Worm (Caenorhabditis elegans) whole organism, L3 larva: ENCODE results near the gene phf-30.
A peak's percentile ranks its signal among the peaks of the same experiment; 100 is the strongest.

Source experiments
- R02D3.7 ChIP-seq: fragments of 150-350 bp; optimal IDR thresholded peaks from 2 replicates; lab custom pipeline; 2014; ENCODE audit warnings: missing biosample characterization, missing genetic modification characterization
- aly-2 ChIP-seq: fragments of 150-350 bp; optimal IDR thresholded peaks from 2 replicates; lab custom pipeline; 2014; ENCODE audit warnings: missing biosample characterization, missing genetic modification characterization
- ceh-16 ChIP-seq: sonication (generic microtip); optimal IDR thresholded peaks from 2 replicates; lab custom pipeline; 2017; ENCODE audit warnings: missing biosample characterization, missing genetic modification characterization
- ceh-82 ChIP-seq: fragments of 150-350 bp; optimal IDR thresholded peaks from 2 replicates; lab custom pipeline; 2014; ENCODE audit warnings: missing biosample characterization, missing genetic modification characterization
- ceh-9 ChIP-seq: sonication (generic microtip); optimal IDR thresholded peaks from 2 replicates; lab custom pipeline; 2018; ENCODE audit warnings: missing biosample characterization, missing genetic modification characterization
- egl-27 ChIP-seq: sonication (generic microtip); optimal IDR thresholded peaks from 4 replicates; lab custom pipeline; 2017; ENCODE audit warnings: missing biosample characterization, missing genetic modification reagents, missing genetic modification characterization
- elt-1 ChIP-seq: fragments of 150-350 bp; optimal IDR thresholded peaks from 2 replicates; lab custom pipeline; 2014; ENCODE audit warnings: missing biosample characterization, missing genetic modification characterization
- elt-2 ChIP-seq: sonication (generic microtip); optimal IDR thresholded peaks from 2 replicates; lab custom pipeline; 2016; ENCODE audit warnings: missing genetic modification reagents, mild to moderate bottlenecking, missing genetic modification characterization, missing compliant biosample characterization
- eor-1 ChIP-seq, 2 experiments: fragments of 150-350 bp; optimal IDR thresholded peaks; 2 replicates each; lab custom pipeline; 2014 to 2018; ENCODE audit warnings: missing biosample characterization in 2 of 2, missing genetic modification characterization in 2 of 2
- fkh-2 ChIP-seq: fragments of 150-350 bp; optimal IDR thresholded peaks from 2 replicates; lab custom pipeline; 2014; ENCODE audit warnings: missing biosample characterization, missing genetic modification reagents, missing genetic modification characterization
- fos-1 ChIP-seq: fragments of 150-350 bp; optimal IDR thresholded peaks from 2 replicates; lab custom pipeline; 2014; ENCODE audit warnings: missing biosample characterization, missing genetic modification characterization
- jun-1 ChIP-seq: fragments of 150-350 bp; optimal IDR thresholded peaks from 2 replicates; lab custom pipeline; 2014; ENCODE audit warnings: missing biosample characterization, missing genetic modification reagents, missing genetic modification characterization
- lin-39 ChIP-seq: fragments of 150-350 bp; optimal IDR thresholded peaks from 2 replicates; lab custom pipeline; 2018; ENCODE audit warnings: missing biosample characterization, missing genetic modification reagents, missing genetic modification characterization
- lsy-12 ChIP-seq: sonication (generic microtip); optimal IDR thresholded peaks from 2 replicates; lab custom pipeline; 2016; ENCODE audit warnings: mild to moderate bottlenecking, missing genetic modification characterization, missing compliant biosample characterization
- mdl-1 ChIP-seq: fragments of 150-350 bp; optimal IDR thresholded peaks from 2 replicates; lab custom pipeline; 2014; ENCODE audit warnings: missing biosample characterization, missing genetic modification characterization
- mml-1 ChIP-seq: fragments of 150-350 bp; sonication (generic microtip); optimal IDR thresholded peaks from 3 replicates; lab custom pipeline; 2014; ENCODE audit warnings: missing biosample characterization, missing genetic modification characterization
- nfya-1 ChIP-seq: sonication (generic microtip); optimal IDR thresholded peaks from 2 replicates; lab custom pipeline; 2017; ENCODE audit warnings: missing genetic modification characterization, mild to moderate bottlenecking, missing compliant biosample characterization, antibody characterized with exemption, moderate library complexity; ENCODE audit not compliant: insufficient read depth
- nhr-11 ChIP-seq: fragments of 150-350 bp; optimal IDR thresholded peaks from 2 replicates; lab custom pipeline; 2014; ENCODE audit warnings: missing biosample characterization, missing genetic modification characterization
- nhr-12 ChIP-seq: fragments of 150-350 bp; optimal IDR thresholded peaks from 2 replicates; lab custom pipeline; 2014; ENCODE audit warnings: missing biosample characterization, missing genetic modification characterization
- nhr-237 ChIP-seq: fragments of 150-350 bp; optimal IDR thresholded peaks from 2 replicates; lab custom pipeline; 2014; ENCODE audit warnings: missing biosample characterization, missing genetic modification characterization
- nhr-25 ChIP-seq: sonication (generic microtip); optimal IDR thresholded peaks from 2 replicates; lab custom pipeline; 2017; ENCODE audit warnings: missing biosample characterization, missing genetic modification characterization
- nhr-28 ChIP-seq: fragments of 150-350 bp; optimal IDR thresholded peaks from 2 replicates; lab custom pipeline; 2014; ENCODE audit warnings: missing biosample characterization, missing genetic modification characterization
- nhr-43 ChIP-seq: sonication (generic microtip); optimal IDR thresholded peaks from 2 replicates; lab custom pipeline; 2016; ENCODE audit warnings: mild to moderate bottlenecking, missing genetic modification characterization, missing compliant biosample characterization; ENCODE audit not compliant: poor library complexity, severe bottlenecking
- nhr-67 ChIP-seq: fragments of 150-350 bp; optimal IDR thresholded peaks from 2 replicates; lab custom pipeline; 2014; ENCODE audit warnings: missing biosample characterization, missing genetic modification characterization
- nhr-76 ChIP-seq: fragments of 150-350 bp; sonication (generic microtip); optimal IDR thresholded peaks from 5 replicates; lab custom pipeline; 2014; ENCODE audit warnings: missing biosample characterization, missing genetic modification characterization
- nhr-77 ChIP-seq: fragments of 150-350 bp; optimal IDR thresholded peaks from 2 replicates; lab custom pipeline; 2014; ENCODE audit warnings: missing biosample characterization, missing genetic modification characterization
- pha-4 ChIP-seq: fragments of 150-350 bp; optimal IDR thresholded peaks from 2 replicates; lab custom pipeline; 2014; ENCODE audit warnings: missing biosample characterization, missing genetic modification reagents, missing genetic modification characterization
- sea-2 ChIP-seq: fragments of 150-350 bp; sonication (generic microtip); optimal IDR thresholded peaks from 4 replicates; lab custom pipeline; 2014; ENCODE audit warnings: missing biosample characterization, missing genetic modification reagents, missing genetic modification characterization
- skn-1 ChIP-seq: fragments of 150-350 bp; optimal IDR thresholded peaks from 2 replicates; lab custom pipeline; 2014; ENCODE audit warnings: missing biosample characterization, missing genetic modification characterization
- snpc-4 ChIP-seq: fragments of 150-350 bp; optimal IDR thresholded peaks from 2 replicates; lab custom pipeline; 2014; ENCODE audit warnings: missing biosample characterization, missing genetic modification characterization
- tbx-2 ChIP-seq: sonication (generic microtip); optimal IDR thresholded peaks from 2 replicates; lab custom pipeline; 2016; ENCODE audit warnings: mild to moderate bottlenecking, missing genetic modification characterization, missing compliant biosample characterization
- unc-62 ChIP-seq: fragments of 150-350 bp; sonication (generic microtip); optimal IDR thresholded peaks from 4 replicates; lab custom pipeline; 2014; ENCODE audit warnings: missing biosample characterization, missing genetic modification reagents, missing genetic modification characterization
- zag-1 ChIP-seq: fragments of 150-350 bp; optimal IDR thresholded peaks from 2 replicates; lab custom pipeline; 2014; ENCODE audit warnings: missing biosample characterization, missing genetic modification characterization
- ztf-11 ChIP-seq: fragments of 150-350 bp; optimal IDR thresholded peaks from 2 replicates; lab custom pipeline; 2014; ENCODE audit warnings: missing biosample characterization, missing genetic modification characterization
- ztf-4 ChIP-seq: fragments of 150-350 bp; optimal IDR thresholded peaks from 2 replicates; lab custom pipeline; 2014; ENCODE audit warnings: missing biosample characterization, missing genetic modification characterization

Gene phf-30

ce11 chrV:8465386-8465785 is 3.5 kb upstream of the phf-30 start, which contains the start of gene mrps-2:
Gene mrps-2, plus strand, starts transcription at chrV:8465686.
- TF ChIP-seq nhr-237 (no peak), jun-1 (no peak), nhr-11 (no peak), R02D3.7 (tag; lab: Kevin White, UChicago) (no peak), snpc-4 (tag; lab: Kevin White, UChicago) (no peak), fos-1 (tag; lab: Kevin White, UChicago) (no peak)

ce11 chrV:8467031-8467430 is 1.8 kb upstream of the phf-30 start, which contains the start of gene mrpl-4:
Gene mrpl-4, plus strand, starts transcription at chrV:8467265.
- no peak for TF ChIP-seq snpc-4 (tag; lab: Kevin White, UChicago)
- no peak for TF ChIP-seq elt-2 (tag; lab: Kevin White, UChicago)
- no peak for TF ChIP-seq ceh-9 (tag; lab: Kevin White, UChicago)
- TF ChIP-seq ceh-16 (tag; lab: Kevin White, UChicago): no peak
- no peak for TF ChIP-seq jun-1
- no peak for TF ChIP-seq nhr-43 (tag; lab: Kevin White, UChicago)
- TF ChIP-seq tbx-2 (tag; lab: Kevin White, UChicago): no peak
- TF ChIP-seq sea-2 (GFP tag; lab: Kevin White, UChicago): no peak
- no peak for TF ChIP-seq zag-1
- no peak for TF ChIP-seq egl-27 (tag; lab: Kevin White, UChicago)
- no peak for TF ChIP-seq nhr-76 (tag; lab: Kevin White, UChicago)
- TF ChIP-seq nhr-25: no peak
- TF ChIP-seq pha-4: no peak
- no peak for TF ChIP-seq mml-1 (tag; lab: Kevin White, UChicago)
- TF ChIP-seq ceh-82 (tag; lab: Kevin White, UChicago): no peak
- TF ChIP-seq nhr-67: no peak
- no peak for TF ChIP-seq skn-1 (tag; lab: Kevin White, UChicago)
- TF ChIP-seq fos-1 (tag; lab: Kevin White, UChicago): no peak
- TF ChIP-seq ztf-11: no peak
- no peak for TF ChIP-seq nhr-77 (tag; lab: Kevin White, UChicago)

ce11 chrV:8470906-8471305 is 2.1 kb downstream of the phf-30 start, which contains the start of gene gplb-1:
Gene gplb-1, minus strand, starts transcription at chrV:8471242.
- no peak for TF ChIP-seq fos-1 (tag; lab: Kevin White, UChicago)
- TF ChIP-seq nfya-1 (tag; lab: Kevin White, UChicago): no peak
- TF ChIP-seq nhr-77 (tag; lab: Kevin White, UChicago): no peak
- no peak for TF ChIP-seq ztf-4 (tag; lab: Kevin White, UChicago)
- TF ChIP-seq aly-2 (tag; lab: Kevin White, UChicago): no peak
- TF ChIP-seq pha-4: no peak
- no peak for TF ChIP-seq ztf-11
- TF ChIP-seq ceh-9 (tag; lab: Kevin White, UChicago): no peak
- TF ChIP-seq elt-1: no peak
- TF ChIP-seq ceh-82 (tag; lab: Kevin White, UChicago): no peak
- TF ChIP-seq R02D3.7 (tag; lab: Kevin White, UChicago): no peak

ce11 chrV:8481274-8481673 is 12.4 kb downstream of the phf-30 start:
- TF ChIP-seq eor-1 (tag; optimal IDR thresholded peaks at IDR 0.05; lab: Kevin White, UChicago) (no peak), lsy-12 (tag; lab: Kevin White, UChicago) (no peak), nhr-12 (tag; lab: Kevin White, UChicago) (no peak), R02D3.7 (tag; lab: Kevin White, UChicago) (no peak), fkh-2 (tag; lab: Kevin White, UChicago) (no peak), fos-1 (tag; lab: Kevin White, UChicago) (no peak), zag-1 (no peak)

ce11 chrV:8494260-8494939 is 25.6 kb downstream of the phf-30 start, which contains the start of gene pxn-1:
Gene pxn-1, plus strand, starts transcription at chrV:8494889.
- TF ChIP-seq nhr-28 (tag; lab: Kevin White, UChicago): no peak
- no peak for TF ChIP-seq mdl-1
- peak; percentile 76 for TF ChIP-seq elt-1
- no peak for TF ChIP-seq ztf-4 (tag; lab: Kevin White, UChicago)
- peak; percentile 78 for TF ChIP-seq lin-39 (tag; lab: Kevin White, UChicago)
- TF ChIP-seq nhr-67: no peak
- TF ChIP-seq unc-62 (GFP tag; lab: Kevin White, UChicago): peak; percentile 55
- TF ChIP-seq aly-2 (tag; lab: Kevin White, UChicago): no peak
